Worm (Caenorhabditis elegans): Measurements from ENCODE around the gene Y116A8C.10.
"Not testable (repeated sequence)": the region's sequence is repeated elsewhere in the genome, so short reads cannot be mapped to it uniquely, and the experiment has no call there.

The Y116A8C.10 gene

DNA sequence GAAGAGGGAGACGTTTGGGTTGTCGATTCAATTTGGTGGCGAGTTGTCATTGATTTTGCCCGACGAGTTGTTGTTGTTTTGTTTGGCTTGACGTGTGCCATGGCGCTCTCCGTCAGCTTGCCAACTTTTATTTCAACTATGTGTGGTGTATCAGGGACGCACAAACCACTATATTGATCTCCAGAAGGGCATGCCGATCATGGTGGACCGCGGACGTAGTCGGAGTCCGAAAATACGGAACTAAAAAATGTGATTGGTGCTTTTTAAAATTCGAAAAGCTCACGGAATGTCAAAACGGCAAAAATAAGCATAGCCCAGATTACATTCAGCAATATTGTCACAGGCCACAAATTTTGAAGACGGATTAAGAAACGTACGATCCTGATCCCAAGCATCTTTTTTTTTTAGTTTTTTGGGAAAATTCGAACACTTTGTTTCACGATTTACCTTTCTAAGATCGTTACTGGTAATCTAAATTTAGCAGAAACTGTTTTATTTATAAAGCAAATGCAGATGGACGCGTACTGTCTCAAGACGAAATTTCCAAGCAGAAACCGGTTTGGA lies 19.6 kb downstream of the Y116A8C.10 start, which contains the start of the genes Y116A8C.470 and Y116A8C.463:
TSS of gene Y116A8C.470 (minus strand) at position 101 of the 564 bp plus-strand sequence.
TSS of gene Y116A8C.463 (plus strand) at position 514 of the 564 bp plus-strand sequence.
- TF ChIP-seq egl-13 (tag; optimal IDR thresholded peaks at IDR 0.05) = no peak
- TF ChIP-seq F16B12.6 (tag; optimal IDR thresholded peaks at IDR 0.05) = no peak

DNA sequence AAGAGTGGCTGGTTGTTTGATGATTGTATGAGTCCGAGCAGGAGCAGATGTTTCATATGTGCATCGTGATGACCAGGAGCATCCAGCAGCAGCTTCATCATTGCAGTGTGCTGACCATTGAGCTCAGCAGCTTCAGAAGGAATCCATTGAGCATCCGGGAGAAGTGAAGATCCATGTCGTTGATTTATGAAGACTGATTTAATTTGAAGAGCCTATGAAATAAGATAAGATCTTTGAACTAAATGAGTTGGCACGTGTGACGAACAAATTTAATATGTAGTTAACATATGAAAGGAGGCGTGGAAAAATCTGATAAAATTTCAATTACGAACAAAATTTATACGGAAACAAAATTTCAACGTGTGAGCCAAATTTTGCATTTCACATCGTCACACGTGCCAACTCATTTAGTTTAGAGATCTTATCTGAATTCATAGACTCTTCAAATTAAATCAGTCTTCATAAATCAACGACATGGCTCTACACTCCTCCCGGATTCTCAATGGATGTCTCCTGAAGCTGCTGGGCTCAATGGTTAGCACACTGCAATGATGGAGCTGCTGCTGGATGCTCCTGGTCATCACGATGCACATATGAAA lies 21.0 kb downstream of the Y116A8C.10 start, which contains the start of the genes Y116A8C.469 and Y116A8C.468:
TSS of gene Y116A8C.469 (minus strand) at position 101 of the 599 bp plus-strand sequence.
TSS of gene Y116A8C.468 (plus strand) at position 549 of the 599 bp plus-strand sequence.
- no peak for TF ChIP-seq ztf-4 (tag; optimal IDR thresholded peaks at IDR 0.05)
- no peak for TF ChIP-seq efl-1 (optimal IDR thresholded peaks at IDR 0.05)
- peak in 1 of 2 experiments; percentile 23 for TF ChIP-seq efl-1 (GFP tag; optimal IDR thresholded peaks at IDR 0.05 in 1 of 2)

DNA sequence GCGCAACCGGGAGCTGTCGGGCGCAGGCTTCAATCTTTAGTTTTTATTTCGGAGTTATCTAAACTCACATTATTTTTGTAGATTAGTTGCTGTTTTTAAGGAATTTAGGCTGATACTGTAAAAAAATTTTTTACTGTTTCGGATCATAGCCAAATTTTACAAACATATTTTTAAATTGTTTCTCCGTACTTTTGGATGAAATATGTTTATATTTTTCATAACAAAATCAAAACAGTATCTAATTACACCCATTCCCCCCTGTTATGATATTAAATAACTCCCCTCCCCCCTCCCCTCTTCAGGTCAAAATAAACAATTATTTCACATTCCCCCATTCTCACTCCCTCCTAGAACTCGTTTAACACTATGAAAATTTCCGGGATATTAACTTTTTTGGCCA lies 23.1 kb downstream of the Y116A8C.10 start, which contains the start of gene Y116A8C.3:
TSS of gene Y116A8C.3 (plus strand) at position 301 of the 400 bp plus-strand sequence.
- TF ChIP-seq nhr-90 (tag; optimal IDR thresholded peaks at IDR 0.05; ENCODE audit: poor library complexity) = no peak
- no peak for TF ChIP-seq hlh-4 (tag; optimal IDR thresholded peaks at IDR 0.05)

DNA sequence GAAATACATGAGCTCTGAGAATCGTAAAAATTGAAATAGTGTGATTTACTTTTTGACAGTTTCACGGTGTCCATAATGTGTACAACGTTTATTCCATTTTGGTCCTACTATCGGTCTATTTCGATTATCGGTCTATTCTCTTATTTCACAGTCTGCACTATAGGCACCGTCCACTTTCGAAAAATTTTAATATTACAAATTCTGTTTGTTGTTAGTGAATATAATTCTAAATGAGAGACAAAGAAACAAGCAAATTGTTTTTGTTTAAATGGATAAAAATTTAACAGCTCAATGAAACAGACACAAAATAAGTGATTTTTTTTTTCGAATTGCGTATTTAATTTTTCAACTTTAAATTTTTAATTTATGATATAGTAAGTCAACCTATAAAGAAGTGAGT lies 40.7 kb downstream of the Y116A8C.10 start:
- TF ChIP-seq Y116A8C.19 (tag; optimal IDR thresholded peaks at IDR 0.05; ENCODE audit: borderline replicate concordance) (no peak), C16A3.4 (tag; optimal IDR thresholded peaks at IDR 0.05) (no peak), elt-2 (tag; optimal IDR thresholded peaks at IDR 0.05) (no peak), fkh-10 (GFP tag; optimal IDR thresholded peaks at IDR 0.05) (no peak), ama-1 (optimal IDR thresholded peaks at IDR 0.05) (no peak), ets-5 (GFP tag; IDR thresholded peaks at IDR 0.05) (no peak), lin-35 (GFP tag; optimal IDR thresholded peaks at IDR 0.05) (no peak), swsn-7 (tag; optimal IDR thresholded peaks at IDR 0.05) (no peak), nhr-19 (GFP tag; conservative IDR thresholded peaks at IDR 0.05) (no peak), unc-98 (GFP tag; IDR thresholded peaks at IDR 0.05) (no peak)

DNA sequence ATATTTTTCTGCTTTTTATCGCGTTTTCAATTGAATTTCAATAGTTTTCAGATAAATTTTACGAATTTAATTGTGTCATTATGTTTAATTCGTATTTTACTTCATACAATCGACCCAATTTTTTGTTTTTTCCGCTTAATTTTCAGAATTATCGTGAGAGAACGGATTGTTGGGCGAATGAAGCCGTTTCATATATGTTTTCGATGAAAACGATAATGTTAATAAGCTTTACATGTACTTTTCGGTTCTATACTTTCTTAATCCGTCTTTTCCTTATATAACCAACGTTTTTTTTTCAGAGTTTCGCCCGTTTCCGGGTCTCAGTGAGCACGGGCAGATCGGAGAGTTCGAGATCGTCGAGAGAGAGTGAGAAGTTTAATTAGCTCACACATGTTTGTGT lies 43.6 kb downstream of the Y116A8C.10 start, which contains the start of gene T06A10.2:
TSS of gene T06A10.2 (plus strand) at position 301 of the 400 bp plus-strand sequence.
- TF ChIP-seq lsy-2 (tag; optimal IDR thresholded peaks at IDR 0.05); lir-3 (tag; optimal IDR thresholded peaks at IDR 0.05; ENCODE audit: poor library complexity); nhr-84 (tag; optimal IDR thresholded peaks at IDR 0.05): not testable (repeated sequence)

DNA sequence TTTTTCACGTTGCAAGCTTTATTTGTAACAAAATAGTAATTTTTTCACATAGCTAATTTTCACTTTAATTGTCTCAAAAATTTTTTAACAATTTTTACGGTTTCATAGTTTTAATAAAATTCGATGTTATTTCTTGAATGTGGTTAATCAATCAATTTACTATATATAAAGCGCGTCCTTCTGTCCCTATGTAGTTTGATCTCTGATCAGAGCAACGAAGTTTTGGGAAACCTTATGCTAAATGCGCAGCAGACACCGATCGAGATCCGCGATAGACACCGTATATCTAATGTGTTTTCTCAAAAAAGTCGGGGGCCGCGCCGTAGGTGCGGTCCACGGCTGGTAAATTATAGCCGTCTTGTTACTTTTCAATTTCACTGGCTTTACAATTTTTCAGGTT lies 50.3 kb downstream of the Y116A8C.10 start:
- TF ChIP-seq egl-27 (tag; optimal IDR thresholded peaks at IDR 0.05) (no peak), aha-1 (tag; optimal IDR thresholded peaks at IDR 0.05) (no peak)

All from whole organism, L1 larva.